Worm (Caenorhabditis elegans): ENCODE measurements around the gene F11D5.6.

- TF ChIP-seq him-1 (tag; optimal IDR thresholded peaks at IDR 0.05) = no peak
- no peak for TF ChIP-seq dao-5 (tag; optimal IDR thresholded peaks at IDR 0.05)
These were observed 19.3 kb downstream of the F11D5.6 start for ce11 chrX:3306594-3307296.
